Worm (Caenorhabditis elegans): ENCODE measurements around the gene ndub-5.

DNA sequence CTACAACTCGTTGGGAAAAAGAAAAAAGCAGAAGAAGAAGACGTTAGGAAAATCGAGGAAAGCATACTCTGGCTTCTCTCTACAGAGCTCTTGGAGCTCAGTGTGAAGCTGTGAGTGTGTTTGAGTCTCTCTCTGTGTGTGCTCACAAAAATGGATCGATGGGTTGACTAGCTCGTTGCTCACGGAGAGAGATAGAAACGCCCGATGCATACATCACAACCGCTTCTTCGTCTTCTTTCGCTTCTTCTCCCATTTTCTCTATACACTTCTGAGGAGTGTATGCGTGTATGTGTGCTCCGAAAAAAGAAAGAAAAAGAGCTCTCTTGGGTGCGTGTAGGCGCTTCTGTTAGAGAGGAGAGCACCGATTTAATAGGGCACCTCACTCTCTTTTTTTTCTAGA lies 33.9 kb upstream of the ndub-5 start:
- no peak for TF ChIP-seq sma-3 (GFP tag; optimal IDR thresholded peaks at IDR 0.05)
- no peak for TF ChIP-seq unc-39 (tag; optimal IDR thresholded peaks at IDR 0.05)
- no peak for TF ChIP-seq unc-62 (GFP tag; optimal IDR thresholded peaks at IDR 0.05)
- no peak for TF ChIP-seq blmp-1 (tag; optimal IDR thresholded peaks at IDR 0.05; ENCODE audit: insufficient read depth)
- peak; percentile 20 for TF ChIP-seq lin-39 (tag; optimal IDR thresholded peaks at IDR 0.05)

All from whole organism, L2 larva.